Fruit fly (Drosophila melanogaster): Measurements from ENCODE around the gene CG42245.
A peak's percentile ranks its signal among the peaks of the same experiment; 100 is the strongest.

dm6 chr3L:2587562-2587918 is 44.0 kb upstream of the CG42245 start:
- peak; percentile 31 for TF ChIP-seq Mnt (GFP tag; optimal IDR thresholded peaks at IDR 0.05)
- no peak for TF ChIP-seq CG12768 (GFP tag; optimal IDR thresholded peaks at IDR 0.05)
- TF ChIP-seq tj (GFP tag; optimal IDR thresholded peaks at IDR 0.05): no peak
- no peak for TF ChIP-seq ovo (GFP tag; optimal IDR thresholded peaks at IDR 0.05)
- TF ChIP-seq cnc (optimal IDR thresholded peaks at IDR 0.05): no peak
- TF ChIP-seq pad (GFP tag; optimal IDR thresholded peaks at IDR 0.05): no peak
- TF ChIP-seq kay (GFP tag; ENCODE audit: borderline replicate concordance): no peak
- TF ChIP-seq bab1 (GFP tag; optimal IDR thresholded peaks at IDR 0.05): no peak
- TF ChIP-seq toe (GFP tag; optimal IDR thresholded peaks at IDR 0.05): no peak
- no peak for TF ChIP-seq Crg-1 (GFP tag; optimal IDR thresholded peaks at IDR 0.05)
- TF ChIP-seq CG33017 (tag; optimal IDR thresholded peaks at IDR 0.05): no peak
- no peak for TF ChIP-seq Clk (GFP tag; optimal IDR thresholded peaks at IDR 0.05)
- no peak for TF ChIP-seq CG7045 (GFP tag; optimal IDR thresholded peaks at IDR 0.05)
